Worm (Caenorhabditis elegans) whole organism, L2 larva: ENCODE measurements around the gene faah-3.
A peak's percentile ranks its signal among the peaks of the same experiment; 100 is the strongest.

Experiments used
- C34F6.9 ChIP-seq: fragments of 150-350 bp; optimal IDR thresholded peaks from 2 replicates; lab custom pipeline; 2014; ENCODE audit warnings: missing biosample characterization, missing genetic modification characterization
- F13H6.1 ChIP-seq: sonication (generic microtip); optimal IDR thresholded peaks from 2 replicates; lab custom pipeline; 2016; ENCODE audit warnings: missing genetic modification characterization, missing compliant biosample characterization
- R02D3.7 ChIP-seq: fragments of 150-350 bp; optimal IDR thresholded peaks from 2 replicates; lab custom pipeline; 2014; ENCODE audit warnings: missing biosample characterization, missing genetic modification characterization
- Y55F3AM.14 ChIP-seq: fragments of 200-800 bp; sonication (Bioruptor generic); optimal IDR thresholded peaks from 2 replicates; lab custom pipeline; 2018; ENCODE audit warnings: mild to moderate bottlenecking, missing genetic modification characterization, missing compliant biosample characterization
- ZK546.5 ChIP-seq: sonication (generic microtip); optimal IDR thresholded peaks from 2 replicates; lab custom pipeline; 2017; ENCODE audit warnings: missing biosample characterization, missing genetic modification characterization
- alr-1 ChIP-seq: fragments of 150-350 bp; optimal IDR thresholded peaks from 2 replicates; lab custom pipeline; 2014; ENCODE audit warnings: missing biosample characterization, missing genetic modification characterization
- aly-2 ChIP-seq: fragments of 150-350 bp; optimal IDR thresholded peaks from 2 replicates; lab custom pipeline; 2014; ENCODE audit warnings: missing biosample characterization, missing genetic modification characterization
- ama-1 ChIP-seq: fragments of 150-350 bp; optimal IDR thresholded peaks from 2 replicates; lab custom pipeline; 2018; ENCODE audit warnings: inconsistent platforms
- blmp-1 ChIP-seq: sonication (generic microtip); optimal IDR thresholded peaks from 2 replicates; lab custom pipeline; 2017; ENCODE audit warnings: missing genetic modification characterization, mild to moderate bottlenecking, missing compliant biosample characterization, antibody characterized with exemption, moderate library complexity; ENCODE audit not compliant: insufficient read depth
- ceh-16 ChIP-seq: fragments of 150-350 bp; optimal IDR thresholded peaks from 2 replicates; lab custom pipeline; 2014; ENCODE audit warnings: missing biosample characterization, missing genetic modification characterization
- ceh-82 ChIP-seq: fragments of 150-350 bp; optimal IDR thresholded peaks from 2 replicates; lab custom pipeline; 2014; ENCODE audit warnings: missing biosample characterization, missing genetic modification characterization
- crh-2 ChIP-seq: sonication (generic microtip); optimal IDR thresholded peaks from 2 replicates; lab custom pipeline; 2017; ENCODE audit warnings: missing biosample characterization, missing genetic modification characterization
- dmd-4 ChIP-seq: sonication (generic microtip); optimal IDR thresholded peaks from 2 replicates; lab custom pipeline; 2017; ENCODE audit warnings: missing biosample characterization, missing genetic modification characterization
- egl-27 ChIP-seq: sonication (generic microtip); optimal IDR thresholded peaks from 3 replicates; lab custom pipeline; 2017; ENCODE audit warnings: missing biosample characterization, missing genetic modification reagents, missing genetic modification characterization
- elt-1 ChIP-seq: fragments of 150-350 bp; optimal IDR thresholded peaks from 2 replicates; lab custom pipeline; 2014; ENCODE audit warnings: missing biosample characterization, missing genetic modification characterization
- elt-3 ChIP-seq: sonication (generic microtip); optimal IDR thresholded peaks from 2 replicates; lab custom pipeline; 2017; ENCODE audit warnings: missing biosample characterization, missing genetic modification characterization
- fos-1 ChIP-seq: fragments of 150-350 bp; optimal IDR thresholded peaks from 2 replicates; lab custom pipeline; 2014; ENCODE audit warnings: missing biosample characterization, missing genetic modification characterization
- gmeb-1 ChIP-seq: fragments of 150-350 bp; optimal IDR thresholded peaks from 2 replicates; lab custom pipeline; 2014; ENCODE audit warnings: missing biosample characterization, missing genetic modification characterization
- lin-11 ChIP-seq: fragments of 150-350 bp; sonication (generic microtip); optimal IDR thresholded peaks from 2 replicates; lab custom pipeline; 2014; ENCODE audit warnings: missing biosample characterization, missing genetic modification characterization, inconsistent platforms, mixed read lengths
- lin-13 ChIP-seq: fragments of 150-350 bp; optimal IDR thresholded peaks from 2 replicates; lab custom pipeline; 2014; ENCODE audit warnings: missing biosample characterization, missing genetic modification reagents, missing genetic modification characterization
- lin-39 ChIP-seq: fragments of 150-350 bp; optimal IDR thresholded peaks from 2 replicates; lab custom pipeline; 2014; ENCODE audit warnings: missing biosample characterization, missing genetic modification reagents, missing genetic modification characterization
- lsy-2 ChIP-seq, 2 experiments: fragments of 150-350 bp in 1 of 2; sonication (generic microtip) in 1 of 2; optimal IDR thresholded peaks; 2 replicates each; lab custom pipeline; 2014 to 2017; ENCODE audit warnings: missing biosample characterization in 2 of 2, missing genetic modification characterization in 2 of 2
- mab-5 ChIP-seq: fragments of 150-350 bp; optimal IDR thresholded peaks from 2 replicates; lab custom pipeline; 2014; ENCODE audit warnings: missing biosample characterization, missing genetic modification characterization
- mbf-1 ChIP-seq: sonication (generic microtip); optimal IDR thresholded peaks from 2 replicates; lab custom pipeline; 2017; ENCODE audit warnings: missing biosample characterization, missing genetic modification characterization
- mdl-1 ChIP-seq, 2 experiments: fragments of 150-350 bp in 1 of 2; sonication (generic microtip) in 1 of 2; optimal IDR thresholded peaks; 2 replicates each; lab custom pipeline; 2017; ENCODE audit warnings: missing biosample characterization in 2 of 2, missing genetic modification characterization in 2 of 2
- nhr-10 ChIP-seq: sonication (generic microtip); optimal IDR thresholded peaks from 2 replicates; lab custom pipeline; 2017; ENCODE audit warnings: missing biosample characterization, missing genetic modification characterization
- nhr-11 ChIP-seq: fragments of 150-350 bp; optimal IDR thresholded peaks from 2 replicates; lab custom pipeline; 2014; ENCODE audit warnings: missing biosample characterization, missing genetic modification characterization
- nhr-12 ChIP-seq: fragments of 150-350 bp; optimal IDR thresholded peaks from 2 replicates; lab custom pipeline; 2014; ENCODE audit warnings: missing biosample characterization, missing genetic modification characterization
- nhr-129 ChIP-seq: fragments of 150-350 bp; optimal IDR thresholded peaks from 2 replicates; lab custom pipeline; 2014; ENCODE audit warnings: missing biosample characterization, missing genetic modification characterization
- nhr-21 ChIP-seq: fragments of 150-350 bp; optimal IDR thresholded peaks from 2 replicates; lab custom pipeline; 2014; ENCODE audit warnings: missing biosample characterization, missing genetic modification characterization
- nhr-23 ChIP-seq: fragments of 150-350 bp; optimal IDR thresholded peaks from 2 replicates; lab custom pipeline; 2014; ENCODE audit warnings: missing biosample characterization, missing genetic modification reagents, missing genetic modification characterization
- nhr-237 ChIP-seq: fragments of 150-350 bp; optimal IDR thresholded peaks from 2 replicates; lab custom pipeline; 2014; ENCODE audit warnings: missing biosample characterization, missing genetic modification characterization
- nhr-25 ChIP-seq: fragments of 150-350 bp; sonication (generic microtip); optimal IDR thresholded peaks from 3 replicates; lab custom pipeline; 2014; ENCODE audit warnings: missing biosample characterization, missing genetic modification characterization
- nhr-6 ChIP-seq: fragments of 150-350 bp; optimal IDR thresholded peaks from 2 replicates; lab custom pipeline; 2014; ENCODE audit warnings: missing biosample characterization, missing genetic modification characterization
- nhr-77 ChIP-seq: fragments of 150-350 bp; optimal IDR thresholded peaks from 2 replicates; lab custom pipeline; 2014; ENCODE audit warnings: missing biosample characterization, missing genetic modification characterization
- peb-1 ChIP-seq: fragments of 150-350 bp; optimal IDR thresholded peaks from 2 replicates; lab custom pipeline; 2014; ENCODE audit warnings: missing biosample characterization, missing genetic modification characterization
- sem-4 ChIP-seq: fragments of 150-350 bp; optimal IDR thresholded peaks from 2 replicates; lab custom pipeline; 2014; ENCODE audit warnings: missing biosample characterization, missing genetic modification reagents, missing genetic modification characterization
- skn-1 ChIP-seq: sonication (generic microtip); optimal IDR thresholded peaks from 2 replicates; lab custom pipeline; 2017; ENCODE audit warnings: missing biosample characterization, missing genetic modification characterization
- sma-3 ChIP-seq: sonication (generic microtip); optimal IDR thresholded peaks from 2 replicates; lab custom pipeline; 2016; ENCODE audit warnings: missing genetic modification reagents, missing genetic modification characterization, missing compliant biosample characterization
- sma-9 ChIP-seq, 2 experiments: fragments of 150-350 bp in 1 of 2; sonication (generic microtip) in 1 of 2; optimal IDR thresholded peaks; 2 replicates each; lab custom pipeline; 2014 to 2016; ENCODE audit warnings: missing genetic modification characterization in 2 of 2, mild to moderate bottlenecking in 1 of 2, missing biosample characterization in 1 of 2, missing compliant biosample characterization in 1 of 2, missing genetic modification reagents in 1 of 2, moderate library complexity in 1 of 2
- snpc-4 ChIP-seq: fragments of 150-350 bp; optimal IDR thresholded peaks from 2 replicates; lab custom pipeline; 2014; ENCODE audit warnings: missing biosample characterization, missing genetic modification characterization
- unc-39 ChIP-seq: fragments of 150-350 bp; optimal IDR thresholded peaks from 2 replicates; lab custom pipeline; 2014; ENCODE audit warnings: missing biosample characterization, missing genetic modification characterization
- unc-55 ChIP-seq: fragments of 150-350 bp; sonication (generic microtip); optimal IDR thresholded peaks from 3 replicates; lab custom pipeline; 2014; ENCODE audit warnings: missing biosample characterization, missing genetic modification reagents, missing genetic modification characterization
- unc-62 ChIP-seq: fragments of 150-350 bp; optimal IDR thresholded peaks from 2 replicates; lab custom pipeline; 2014; ENCODE audit warnings: missing biosample characterization, missing genetic modification reagents, missing genetic modification characterization
- zag-1 ChIP-seq: fragments of 150-350 bp; optimal IDR thresholded peaks from 2 replicates; lab custom pipeline; 2014; ENCODE audit warnings: missing biosample characterization, missing genetic modification characterization
- ztf-1 ChIP-seq: fragments of 200-800 bp; sonication (Bioruptor generic); conservative IDR thresholded peaks from 2 replicates; pipeline ENCODE4 v1.3.6; 2022; ENCODE audit warnings: missing genetic modification characterization, missing compliant biosample characterization
- ztf-11 ChIP-seq: sonication (generic microtip); optimal IDR thresholded peaks from 2 replicates; lab custom pipeline; 2017; ENCODE audit warnings: missing biosample characterization, missing genetic modification characterization
- ztf-4 ChIP-seq: fragments of 150-350 bp; optimal IDR thresholded peaks from 2 replicates; lab custom pipeline; 2014; ENCODE audit warnings: missing biosample characterization, missing genetic modification characterization

The faah-3 gene

DNA sequence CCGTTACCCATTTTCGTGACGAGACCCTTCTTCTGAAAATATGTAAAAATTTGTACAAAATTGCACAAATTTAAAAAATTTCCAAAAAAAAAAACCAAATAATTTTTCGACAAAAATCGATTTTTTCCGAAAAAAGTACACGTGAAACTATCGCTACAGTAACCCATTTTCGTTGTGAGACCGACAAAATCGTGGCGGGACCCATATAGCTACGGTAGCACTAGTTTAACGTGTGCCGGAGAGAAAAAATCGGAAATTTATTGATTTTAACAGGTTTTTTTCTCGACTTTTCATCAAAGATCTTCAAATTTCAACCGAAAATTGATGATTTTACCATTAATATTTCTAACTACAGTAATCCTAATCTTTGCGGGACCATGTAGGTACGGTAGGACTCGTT is 14.7 kb upstream of the faah-3 start:
- no peak for TF ChIP-seq lsy-2 (tag; optimal IDR thresholded peaks at IDR 0.05; lab: Kevin White, UChicago)
- no peak for TF ChIP-seq ztf-11
- TF ChIP-seq nhr-11 (tag; lab: Kevin White, UChicago): no peak
- TF ChIP-seq nhr-6 (tag; lab: Kevin White, UChicago): no peak
- no peak for TF ChIP-seq lin-13 (GFP tag; lab: Kevin White, UChicago)
- no peak for TF ChIP-seq ZK546.5
- TF ChIP-seq lin-11: no peak
- no peak for TF ChIP-seq dmd-4 (tag; lab: Kevin White, UChicago)
- no peak for TF ChIP-seq mbf-1

DNA sequence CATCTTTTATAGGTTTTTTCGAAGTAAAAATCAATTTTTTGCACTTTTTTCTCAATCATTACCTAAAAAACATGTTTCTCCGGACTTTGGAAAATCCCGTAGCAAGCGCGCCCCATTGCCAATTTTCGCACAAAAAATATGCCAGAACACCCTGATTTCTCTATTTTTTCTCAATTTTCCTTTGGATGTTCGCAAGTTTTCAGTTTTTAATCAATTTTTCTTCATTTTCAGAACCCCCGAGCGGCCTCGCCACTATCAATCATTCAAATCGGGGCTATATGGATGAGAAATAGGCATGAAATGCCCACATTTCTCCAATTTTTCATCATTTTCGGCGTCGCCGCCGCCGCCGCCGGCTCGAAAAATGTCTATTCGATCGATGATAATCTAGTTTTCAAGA is 13.8 kb upstream of the faah-3 start, which contains the start of gene plx-1:
TSS of gene plx-1 (plus strand) at position 301 of the 400 bp plus-strand sequence.
- TF ChIP-seq mab-5 (tag; lab: Kevin White, UChicago): no peak
- no peak for TF ChIP-seq mbf-1
- TF ChIP-seq aly-2: no peak
- no peak for TF ChIP-seq elt-3 (tag; lab: Kevin White, UChicago)
- no peak for TF ChIP-seq dmd-4 (tag; lab: Kevin White, UChicago)
- TF ChIP-seq elt-1 (tag; lab: Kevin White, UChicago): no peak
- TF ChIP-seq nhr-25: no peak
- no peak for TF ChIP-seq sem-4 (tag; lab: Kevin White, UChicago)

DNA sequence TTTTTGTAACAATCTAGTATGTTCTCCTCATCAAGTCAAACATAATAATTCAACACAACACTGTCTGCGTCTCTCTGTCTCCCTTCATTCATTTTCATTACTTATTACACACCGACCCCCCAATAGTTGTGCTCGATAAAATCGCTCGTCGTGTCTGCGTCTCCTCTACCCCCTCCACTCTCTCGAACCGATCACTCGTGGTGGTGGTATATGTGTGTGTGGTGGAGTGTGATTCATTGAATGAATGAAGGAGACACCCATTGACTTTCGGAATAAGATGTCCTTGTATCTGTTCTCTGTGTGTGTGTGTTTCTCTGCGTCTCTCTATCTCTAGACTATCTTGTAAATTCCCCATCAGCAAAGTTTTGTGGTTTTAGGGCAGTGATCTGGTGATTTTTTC is 12.4 kb upstream of the faah-3 start:
- TF ChIP-seq elt-3 (tag; lab: Kevin White, UChicago): no peak
- peak; percentile 52 for TF ChIP-seq C34F6.9 (tag; lab: Kevin White, UChicago)
- no peak for TF ChIP-seq unc-39 (tag; lab: Kevin White, UChicago)
- TF ChIP-seq ceh-16 (tag; lab: Kevin White, UChicago): peak; percentile 88
- TF ChIP-seq ztf-4 (tag; lab: Kevin White, UChicago): peak; percentile 26
- TF ChIP-seq nhr-129: peak; percentile 78
- TF ChIP-seq nhr-12 (tag; lab: Kevin White, UChicago): no peak
- peak; percentile 21 for TF ChIP-seq snpc-4 (tag; lab: Kevin White, UChicago)
- TF ChIP-seq sem-4 (tag; lab: Kevin White, UChicago): peak; percentile 11
- peak; percentile 75 for TF ChIP-seq sma-3 (GFP tag; lab: Kevin White, UChicago)
- no peak for TF ChIP-seq peb-1 (tag; lab: Kevin White, UChicago)
- no peak for TF ChIP-seq sma-9 (GFP tag; optimal IDR thresholded peaks at IDR 0.05; lab: Kevin White, UChicago)
- no peak for TF ChIP-seq sma-9 (tag; optimal IDR thresholded peaks at IDR 0.05; lab: Kevin White, UChicago)
- TF ChIP-seq ama-1 (lab: Kevin White, UChicago): no peak
- TF ChIP-seq Y55F3AM.14 (GFP tag; lab: Kevin White, UChicago): peak; percentile 19
- TF ChIP-seq fos-1: peak; percentile 94
- no peak for TF ChIP-seq mbf-1
- TF ChIP-seq R02D3.7 (tag; lab: Kevin White, UChicago): no peak
- TF ChIP-seq crh-2 (tag; lab: Kevin White, UChicago): peak; percentile 69
- peak in 1 of 2 experiments; percentile 72 for TF ChIP-seq lsy-2 (tag; optimal IDR thresholded peaks at IDR 0.05; lab: Kevin White, UChicago)
- TF ChIP-seq lin-11: no peak
- TF ChIP-seq nhr-11 (tag; lab: Kevin White, UChicago): no peak
- no peak for TF ChIP-seq nhr-10 (tag; lab: Kevin White, UChicago)
- TF ChIP-seq blmp-1 (tag; lab: Kevin White, UChicago): peak; percentile 31
- TF ChIP-seq skn-1 (tag; lab: Kevin White, UChicago): no peak
- peak; percentile 9 for TF ChIP-seq egl-27 (tag; lab: Kevin White, UChicago)
- no peak for TF ChIP-seq unc-62 (GFP tag; lab: Kevin White, UChicago)
- no peak for TF ChIP-seq unc-55
- no peak for TF ChIP-seq elt-1 (tag; lab: Kevin White, UChicago)
- peak; percentile 60 for TF ChIP-seq mab-5 (tag; lab: Kevin White, UChicago)
- no peak for TF ChIP-seq ZK546.5
- no peak for TF ChIP-seq ceh-82 (tag; lab: Kevin White, UChicago)
- TF ChIP-seq F13H6.1 (tag; lab: Kevin White, UChicago): peak; percentile 72
- no peak for TF ChIP-seq nhr-77 (tag; lab: Kevin White, UChicago)
- TF ChIP-seq aly-2: no peak
- no peak for TF ChIP-seq ztf-11
- TF ChIP-seq ztf-1 (GFP tag; lab: Robert Waterston, UW): no peak
- TF ChIP-seq alr-1: no peak
- no peak for TF ChIP-seq nhr-237 (tag; lab: Kevin White, UChicago)
- peak; percentile 49 for TF ChIP-seq lin-13 (GFP tag; lab: Kevin White, UChicago)
- no peak for TF ChIP-seq nhr-23 (tag; lab: Kevin White, UChicago)
- TF ChIP-seq nhr-25: peak; percentile 92
- no peak for TF ChIP-seq dmd-4 (tag; lab: Kevin White, UChicago)
- peak; percentile 28 for TF ChIP-seq nhr-6 (tag; lab: Kevin White, UChicago)
- TF ChIP-seq lin-39 (tag; lab: Kevin White, UChicago): no peak
- peak; percentile 16 for TF ChIP-seq nhr-21 (tag; lab: Kevin White, UChicago)
- TF ChIP-seq mdl-1 (tag; optimal IDR thresholded peaks at IDR 0.05; lab: Kevin White, UChicago): peak in 1 of 2 experiments; percentile 22
- TF ChIP-seq zag-1: no peak
- TF ChIP-seq gmeb-1 (tag; lab: Kevin White, UChicago): peak; percentile 52
